Fruit fly (Drosophila melanogaster) whole organism, embryonic: ENCODE measurements around the gene ksr.
A peak's percentile ranks its signal among the peaks of the same experiment; 100 is the strongest.

Source experiments
- ATbp ChIP-seq: fragments of 200-800 bp; sonication (Bioruptor generic); optimal IDR thresholded peaks from 2 replicates; lab custom pipeline; 2017; ENCODE audit warnings: missing biosample characterization, mild to moderate bottlenecking, missing genetic modification characterization, missing genetic modification reagents
- Antp ChIP-seq: fragments of 200-800 bp; sonication (Bioruptor generic); optimal IDR thresholded peaks from 3 replicates; lab custom pipeline; 2016; ENCODE audit warnings: missing biosample characterization, missing genetic modification characterization
- Atf-2 ChIP-seq: fragments of 200-800 bp; sonication (Bioruptor generic); optimal IDR thresholded peaks from 2 replicates; lab custom pipeline; 2016; ENCODE audit warnings: missing biosample characterization, missing genetic modification characterization
- CG10979 ChIP-seq: fragments of 200-800 bp; sonication (Bioruptor generic); optimal IDR thresholded peaks from 2 replicates; lab custom pipeline; 2018; ENCODE audit warnings: missing biosample characterization, mild to moderate bottlenecking, missing genetic modification characterization, moderate library complexity
- CG12155 ChIP-seq: fragments of 200-800 bp; sonication (Bioruptor generic); optimal IDR thresholded peaks from 3 replicates; lab custom pipeline; 2016; ENCODE audit warnings: missing biosample characterization, missing genetic modification characterization
- CG12299 ChIP-seq: fragments of 200-800 bp; sonication (Bioruptor generic); optimal IDR thresholded peaks from 2 replicates; lab custom pipeline; 2018; ENCODE audit warnings: missing biosample characterization, mild to moderate bottlenecking, missing genetic modification characterization
- CG12744 ChIP-seq: fragments of 200-800 bp; sonication (Bioruptor generic); optimal IDR thresholded peaks from 2 replicates; lab custom pipeline; 2016; ENCODE audit warnings: missing biosample characterization, missing genetic modification characterization
- CG1529 ChIP-seq: fragments of 200-800 bp; sonication (Bioruptor generic); optimal IDR thresholded peaks from 3 replicates; lab custom pipeline; 2018; ENCODE audit warnings: missing biosample characterization, missing genetic modification characterization
- CG17385 ChIP-seq: fragments of 200-800 bp; sonication (Bioruptor generic); optimal IDR thresholded peaks from 3 replicates; lab custom pipeline; 2018; ENCODE audit warnings: missing biosample characterization, mild to moderate bottlenecking, missing genetic modification characterization
- CG18476 ChIP-seq: fragments of 200-800 bp; sonication (Bioruptor generic); optimal IDR thresholded peaks from 2 replicates; lab custom pipeline; 2016; ENCODE audit warnings: missing biosample characterization, mild to moderate bottlenecking, missing genetic modification characterization
- CG2120 ChIP-seq: fragments of 200-800 bp; sonication (Bioruptor generic); optimal IDR thresholded peaks from 3 replicates; lab custom pipeline; 2016; ENCODE audit warnings: missing biosample characterization, missing genetic modification characterization
- CG2202 ChIP-seq: fragments of 200-800 bp; sonication (Bioruptor generic); optimal IDR thresholded peaks from 2 replicates; lab custom pipeline; 2018; ENCODE audit warnings: missing biosample characterization, mild to moderate bottlenecking, missing genetic modification characterization
- CG30403 ChIP-seq: fragments of 200-800 bp; sonication (Bioruptor generic); optimal IDR thresholded peaks from 3 replicates; lab custom pipeline; 2016; ENCODE audit warnings: missing biosample characterization, missing genetic modification characterization
- CG3163 ChIP-seq: fragments of 200-800 bp; sonication (Bioruptor generic); optimal IDR thresholded peaks from 3 replicates; lab custom pipeline; 2016; ENCODE audit warnings: missing biosample characterization, missing genetic modification characterization
- CG33213 ChIP-seq: fragments of 200-800 bp; sonication (Bioruptor generic); optimal IDR thresholded peaks from 3 replicates; lab custom pipeline; 2016; ENCODE audit warnings: missing biosample characterization, missing genetic modification characterization
- CG4404 ChIP-seq: fragments of 200-800 bp; sonication (Bioruptor generic); IDR thresholded peaks from 2 replicates; pipeline ENCODE4 v1.3.6; 2022; ENCODE audit warnings: missing biosample characterization, missing genetic modification characterization
- CG6689 ChIP-seq: fragments of 200-800 bp; sonication (Bioruptor generic); IDR thresholded peaks from 2 replicates; pipeline ENCODE4 v1.3.6; 2022; ENCODE audit warnings: missing biosample characterization, missing genetic modification characterization
- CG6791 ChIP-seq: fragments of 200-800 bp; sonication (Bioruptor generic); IDR thresholded peaks from 3 replicates; pipeline ENCODE4 v1.3.6; 2022; ENCODE audit warnings: missing biosample characterization, missing genetic modification characterization; ENCODE audit not compliant: partially characterized antibody
- CG7372 ChIP-seq: fragments of 200-800 bp; sonication (Bioruptor generic); IDR thresholded peaks from 2 replicates; pipeline ENCODE4 v1.3.6; 2022; ENCODE audit warnings: missing biosample characterization, missing genetic modification characterization
- CG7556 ChIP-seq: fragments of 200-800 bp; sonication (Bioruptor generic); optimal IDR thresholded peaks from 2 replicates; lab custom pipeline; 2017; ENCODE audit warnings: missing biosample characterization, mild to moderate bottlenecking, missing genetic modification characterization
- CG7745 ChIP-seq: fragments of 200-800 bp; sonication (Bioruptor generic); optimal IDR thresholded peaks from 2 replicates; lab custom pipeline; 2018; ENCODE audit warnings: missing biosample characterization, mild to moderate bottlenecking, missing genetic modification characterization, moderate library complexity
- CG8924 ChIP-seq: fragments of 200-800 bp; optimal IDR thresholded peaks from 3 replicates; lab custom pipeline; 2019; ENCODE audit warnings: missing biosample characterization, mild to moderate bottlenecking, missing genetic modification characterization, moderate library complexity
- D19A ChIP-seq: fragments of 200-800 bp; optimal IDR thresholded peaks from 3 replicates; lab custom pipeline; 2019; ENCODE audit warnings: missing biosample characterization, mild to moderate bottlenecking, missing genetic modification characterization, moderate library complexity
- Deaf1 ChIP-seq: fragments of 200-800 bp; optimal IDR thresholded peaks from 3 replicates; lab custom pipeline; 2019; ENCODE audit warnings: missing biosample characterization, mild to moderate bottlenecking, missing genetic modification characterization, moderate library complexity
- Dip2 ChIP-seq: fragments of 200-800 bp; sonication (Bioruptor generic); IDR thresholded peaks from 2 replicates; pipeline ENCODE4 v1.3.6; 2022; ENCODE audit warnings: missing biosample characterization, missing genetic modification characterization
- Dp ChIP-seq: fragments of 200-800 bp; sonication (Bioruptor generic); optimal IDR thresholded peaks from 2 replicates; lab custom pipeline; 2018; ENCODE audit warnings: missing biosample characterization, mild to moderate bottlenecking, missing genetic modification characterization, moderate library complexity
- Fer3 ChIP-seq: fragments of 200-800 bp; sonication (Bioruptor generic); optimal IDR thresholded peaks from 2 replicates; lab custom pipeline; 2018; ENCODE audit warnings: missing biosample characterization, mild to moderate bottlenecking, missing genetic modification characterization, moderate library complexity
- Hey ChIP-seq: fragments of 200-800 bp; sonication (Bioruptor generic); optimal IDR thresholded peaks from 3 replicates; lab custom pipeline; 2018; ENCODE audit warnings: missing biosample characterization, mild to moderate bottlenecking, missing genetic modification characterization
- Hsf ChIP-seq: fragments of 200-800 bp; sonication (Bioruptor generic); optimal IDR thresholded peaks from 3 replicates; lab custom pipeline; 2016; ENCODE audit warnings: missing biosample characterization, missing genetic modification characterization
- MESR4 ChIP-seq: fragments of 200-800 bp; sonication (Bioruptor generic); optimal IDR thresholded peaks from 2 replicates; lab custom pipeline; 2018; ENCODE audit warnings: missing biosample characterization, mild to moderate bottlenecking, missing genetic modification characterization, moderate library complexity
- Oaz ChIP-seq: fragments of 200-800 bp; sonication (Bioruptor generic); IDR thresholded peaks from 2 replicates; pipeline ENCODE4 v1.3.6; 2022; ENCODE audit warnings: missing biosample characterization, missing genetic modification characterization
- Ptx1 ChIP-seq: fragments of 200-800 bp; sonication (Bioruptor generic); IDR thresholded peaks from 2 replicates; pipeline ENCODE4 v1.3.6; 2022; ENCODE audit warnings: missing biosample characterization, missing genetic modification characterization
- Rfx ChIP-seq: fragments of 200-800 bp; sonication (Bioruptor generic); IDR thresholded peaks from 2 replicates; pipeline ENCODE4 v1.3.6; 2022; ENCODE audit warnings: missing biosample characterization, missing genetic modification characterization
- Scr ChIP-seq: fragments of 200-800 bp; sonication (Bioruptor generic); IDR thresholded peaks from 2 replicates; pipeline ENCODE4 v1.3.6; 2022; ENCODE audit warnings: missing biosample characterization, missing genetic modification characterization; ENCODE audit not compliant: partially characterized antibody
- Stat92E ChIP-seq, 3 experiments: fragments of >200 bp in 2 of 3; fragments of 200-800 bp in 1 of 3; sonication (Bioruptor generic) in 1 of 3; optimal IDR thresholded peaks; 2 replicates each; lab custom pipeline; 2017 to 2019; ENCODE audit warnings: missing biosample characterization in 3 of 3, missing genetic modification characterization in 3 of 3, mild to moderate bottlenecking in 1 of 3, moderate library complexity in 1 of 3
- Xrp1 ChIP-seq: fragments of 200-800 bp; sonication (Bioruptor generic); IDR thresholded peaks from 2 replicates; pipeline ENCODE4 v1.3.6; 2022; ENCODE audit warnings: missing biosample characterization, missing genetic modification characterization
- bab2 ChIP-seq: fragments of 200-800 bp; sonication (Bioruptor generic); optimal IDR thresholded peaks from 2 replicates; lab custom pipeline; 2016; ENCODE audit warnings: missing biosample characterization, missing genetic modification characterization
- dpn ChIP-seq, 2 experiments: fragments of 200-800 bp; sonication (Bioruptor generic); optimal IDR thresholded peaks; 3 replicates each; lab custom pipeline; 2016; ENCODE audit warnings: missing biosample characterization in 2 of 2, missing genetic modification characterization in 2 of 2
- ems ChIP-seq: fragments of 200-800 bp; sonication (Bioruptor generic); optimal IDR thresholded peaks from 3 replicates; lab custom pipeline; 2016; ENCODE audit warnings: missing biosample characterization, missing genetic modification characterization
- esg ChIP-seq: fragments of 200-800 bp; sonication (Bioruptor generic); conservative IDR thresholded peaks from 2 replicates; pipeline ENCODE4 v1.3.6; 2022; ENCODE audit warnings: missing biosample characterization, missing genetic modification characterization
- fru ChIP-seq: fragments of >200 bp; optimal IDR thresholded peaks from 2 replicates; lab custom pipeline; 2017
- grau ChIP-seq: fragments of 200-800 bp; optimal IDR thresholded peaks from 3 replicates; lab custom pipeline; 2019; ENCODE audit warnings: missing biosample characterization, mild to moderate bottlenecking, missing genetic modification characterization, moderate library complexity
- hkb ChIP-seq, 2 experiments: fragments of 200-800 bp in 1 of 2; fragments of >200 bp in 1 of 2; sonication (Bioruptor generic) in 1 of 2; IDR thresholded peaks in 1 of 2; optimal IDR thresholded peaks in 1 of 2; 2 replicates each; pipeline versions ENCODE4 v1.3.6 to Lab custom; 2017 to 2022; ENCODE audit warnings: missing biosample characterization in 1 of 2, missing genetic modification characterization in 1 of 2
- kay ChIP-seq: fragments of 200-800 bp; sonication (Bioruptor generic); optimal IDR thresholded peaks from 2 replicates; lab custom pipeline; 2016; ENCODE audit warnings: missing biosample characterization, missing genetic modification characterization
- lov ChIP-seq, 2 experiments: fragments of 200-800 bp in 1 of 2; fragments of >200 bp in 1 of 2; sonication (Bioruptor generic) in 1 of 2; IDR thresholded peaks in 1 of 2; optimal IDR thresholded peaks in 1 of 2; 2 replicates in 1 of 2; 3 replicates in 1 of 2; pipeline versions ENCODE4 v1.3.6 to Lab custom; 2017 to 2022; ENCODE audit warnings: missing biosample characterization in 1 of 2, missing genetic modification characterization in 1 of 2
- run ChIP-seq: fragments of 200-800 bp; sonication (Bioruptor generic); optimal IDR thresholded peaks from 3 replicates; lab custom pipeline; 2018; ENCODE audit warnings: missing biosample characterization, mild to moderate bottlenecking, missing genetic modification characterization
- slbo ChIP-seq: fragments of 200-800 bp; sonication (Bioruptor generic); IDR thresholded peaks from 2 replicates; pipeline ENCODE4 v1.3.6; 2022; ENCODE audit warnings: missing biosample characterization, missing genetic modification characterization
- sna ChIP-seq: fragments of 200-800 bp; sonication (Bioruptor generic); IDR thresholded peaks from 2 replicates; pipeline ENCODE4 v1.3.6; 2022; ENCODE audit warnings: missing biosample characterization, missing genetic modification characterization; ENCODE audit not compliant: partially characterized antibody
- zen2 ChIP-seq: fragments of 200-800 bp; sonication (Bioruptor generic); IDR thresholded peaks from 3 replicates; pipeline ENCODE4 v1.3.6; 2022; ENCODE audit warnings: missing biosample characterization, missing genetic modification characterization; ENCODE audit not compliant: partially characterized antibody

The ksr gene

dm6 chr3R:5483488-5484109 is at the start of gene ksr (continued):
- TF ChIP-seq Ptx1 (GFP tag; lab: Robert Waterston, UW) (no peak), slbo (GFP tag; lab: Robert Waterston, UW) (peak; percentile 63), run (no peak), CG1529 (GFP tag; lab: Kevin White, UChicago) (no peak), CG4404 (GFP tag; lab: Robert Waterston, UW) (no peak), esg (GFP tag; lab: Robert Waterston, UW) (no peak), CG17385 (GFP tag; lab: Kevin White, UChicago) (no peak), Oaz (no peak), dpn (GFP tag; optimal IDR thresholded peaks at IDR 0.05; lab: Kevin White, UChicago) (peak in 1 of 2 experiments; percentile 10), CG2120 (peak; percentile 16), Hsf (GFP tag; lab: Kevin White, UChicago) (no peak), zen2 (GFP tag; lab: Robert Waterston, UW) (no peak), Dip2 (GFP tag; lab: Robert Waterston, UW) (no peak), CG30403 (GFP tag; lab: Kevin White, UChicago) (peak; percentile 31), Scr (GFP tag; lab: Robert Waterston, UW) (0 out of 2 replicates have a peak, but pooled peaks have one; percentile 11), lov (optimal IDR thresholded peaks at IDR 0.05; lab: Kevin White, UChicago) (no peak), lov (GFP tag; IDR thresholded peaks at IDR 0.05; lab: Robert Waterston, UW) (no peak), CG33213 (GFP tag; lab: Kevin White, UChicago) (peak; percentile 5), CG12299 (tag; lab: Kevin White, UChicago) (no peak), Hey (tag; lab: Kevin White, UChicago) (no peak), Atf-2 (no peak), fru (lab: Kevin White, UChicago) (no peak), Fer3 (tag; lab: Kevin White, UChicago) (peak; percentile 29), D19A (no peak), grau (tag; lab: Kevin White, UChicago) (peak; percentile 51), Stat92E (GFP tag; optimal IDR thresholded peaks at IDR 0.05; lab: Kevin White, UChicago) (peak in 1 of 3 experiments; percentile 9), ems (GFP tag; lab: Kevin White, UChicago) (no peak), CG10979 (tag; lab: Kevin White, UChicago) (peak; percentile 30), ATbp (GFP tag; lab: Kevin White, UChicago) (no peak), CG6689 (GFP tag; lab: Robert Waterston, UW) (no peak; the same call in 1 of the 2 replicates), CG12744 (GFP tag; lab: Kevin White, UChicago) (no peak), kay (GFP tag; lab: Kevin White, UChicago) (no peak), CG3163 (GFP tag; lab: Kevin White, UChicago) (no peak), Dp (GFP tag; lab: Kevin White, UChicago) (no peak), hkb (optimal IDR thresholded peaks at IDR 0.05; lab: Kevin White, UChicago) (no peak), hkb (GFP tag; IDR thresholded peaks at IDR 0.05; lab: Robert Waterston, UW) (0 out of 2 replicates have a peak, but pooled peaks have one; percentile 19), MESR4 (GFP tag; lab: Kevin White, UChicago) (peak; percentile 98), CG7556 (GFP tag; lab: Kevin White, UChicago) (no peak), sna (peak; percentile 14; the same call in 1 of the 2 replicates), Rfx (GFP tag; lab: Robert Waterston, UW) (peak; percentile 17; the same call in 1 of the 2 replicates), bab2 (no peak), Deaf1 (tag; lab: Kevin White, UChicago) (no peak), CG18476 (GFP tag; lab: Kevin White, UChicago) (no peak), CG2202 (tag; lab: Kevin White, UChicago) (no peak), CG8924 (tag; lab: Kevin White, UChicago) (peak; percentile 50), CG6791 (GFP tag; lab: Robert Waterston, UW) (no peak), Antp (GFP tag; lab: Kevin White, UChicago) (no peak), CG7372 (GFP tag; lab: Robert Waterston, UW) (no peak), CG7745 (tag; lab: Kevin White, UChicago) (no peak), Xrp1 (GFP tag; lab: Robert Waterston, UW) (peak; percentile 38; the same call in 1 of the 2 replicates), CG12155 (GFP tag; lab: Kevin White, UChicago) (no peak)
